Fruit fly (Drosophila melanogaster) whole organism, embryonic: ENCODE measurements around the gene Gyc89Da.
A peak's percentile ranks its signal among the peaks of the same experiment; 100 is the strongest.

ENCODE experiments used
- Abd-B ChIP-seq: fragments of 200-800 bp; sonication (Bioruptor generic); optimal IDR thresholded peaks from 2 replicates; lab custom pipeline; 2018; ENCODE audit warnings: missing biosample characterization, mild to moderate bottlenecking, missing genetic modification characterization, moderate library complexity
- Atf6 ChIP-seq: fragments of 200-800 bp; sonication (Bioruptor generic); IDR thresholded peaks from 2 replicates; pipeline ENCODE4 v1.3.6; 2022; ENCODE audit warnings: missing biosample characterization, missing genetic modification characterization
- CG10147 ChIP-seq: fragments of 200-800 bp; sonication (Bioruptor generic); optimal IDR thresholded peaks from 2 replicates; lab custom pipeline; 2019; ENCODE audit warnings: missing biosample characterization, mild to moderate bottlenecking, missing genetic modification characterization, moderate library complexity
- CG1024 ChIP-seq: fragments of 200-800 bp; sonication (Bioruptor generic); IDR thresholded peaks from 2 replicates; pipeline ENCODE4 v1.3.6; 2022; ENCODE audit warnings: missing biosample characterization, missing genetic modification characterization
- CG10366 ChIP-seq: fragments of 200-800 bp; sonication (Bioruptor generic); IDR thresholded peaks from 2 replicates; pipeline ENCODE4 v1.3.6; 2022; ENCODE audit warnings: missing biosample characterization, missing genetic modification characterization
- CG10565 ChIP-seq: fragments of 200-800 bp; sonication (Bioruptor generic); optimal IDR thresholded peaks from 3 replicates; lab custom pipeline; 2016; ENCODE audit warnings: missing biosample characterization, mild to moderate bottlenecking, missing genetic modification characterization
- CG12299 ChIP-seq: fragments of 200-800 bp; sonication (Bioruptor generic); optimal IDR thresholded peaks from 2 replicates; lab custom pipeline; 2018; ENCODE audit warnings: missing biosample characterization, mild to moderate bottlenecking, missing genetic modification characterization
- CG14050 ChIP-seq: fragments of 200-800 bp; sonication (Bioruptor generic); IDR thresholded peaks from 3 replicates; pipeline ENCODE4 v1.3.6; 2022; ENCODE audit warnings: missing biosample characterization, missing genetic modification characterization
- CG17186 ChIP-seq: fragments of 200-800 bp; sonication (Bioruptor generic); optimal IDR thresholded peaks from 3 replicates; lab custom pipeline; 2017; ENCODE audit warnings: missing biosample characterization, missing genetic modification reagents, missing genetic modification characterization
- CG17802 ChIP-seq: fragments of 200-800 bp; sonication (Bioruptor generic); optimal IDR thresholded peaks from 2 replicates; lab custom pipeline; 2018; ENCODE audit warnings: missing biosample characterization, mild to moderate bottlenecking, missing genetic modification characterization, moderate library complexity
- CG2129 ChIP-seq: fragments of 200-800 bp; sonication (Bioruptor generic); IDR thresholded peaks from 2 replicates; pipeline ENCODE4 v1.3.6; 2022; ENCODE audit warnings: missing biosample characterization, missing genetic modification characterization; ENCODE audit not compliant: partially characterized antibody
- CG2678 ChIP-seq: fragments of 200-800 bp; sonication (Bioruptor generic); optimal IDR thresholded peaks from 3 replicates; lab custom pipeline; 2019; ENCODE audit warnings: missing biosample characterization, mild to moderate bottlenecking, missing genetic modification characterization, moderate library complexity
- CG3065 ChIP-seq: fragments of 200-800 bp; sonication (Bioruptor generic); optimal IDR thresholded peaks from 2 replicates; lab custom pipeline; 2016; ENCODE audit warnings: missing biosample characterization, missing genetic modification characterization
- CG3281 ChIP-seq: fragments of 200-800 bp; sonication (Bioruptor generic); optimal IDR thresholded peaks from 3 replicates; lab custom pipeline; 2017; ENCODE audit warnings: missing biosample characterization, mild to moderate bottlenecking, missing genetic modification characterization
- CG3726 ChIP-seq: fragments of 200-800 bp; sonication (Bioruptor generic); IDR thresholded peaks from 3 replicates; pipeline ENCODE4, ENCODE4 v1.3.6; 2022; ENCODE audit warnings: missing biosample characterization, missing genetic modification characterization
- CG42726 ChIP-seq: fragments of 200-800 bp; sonication (Bioruptor generic); IDR thresholded peaks from 2 replicates; pipeline ENCODE4 v1.3.6; 2022; ENCODE audit warnings: missing biosample characterization, missing genetic modification characterization; ENCODE audit not compliant: partially characterized antibody
- CG4707 ChIP-seq: fragments of 200-800 bp; sonication (Bioruptor generic); optimal IDR thresholded peaks from 2 replicates; lab custom pipeline; 2018; ENCODE audit warnings: missing biosample characterization, mild to moderate bottlenecking, missing genetic modification characterization, moderate library complexity
- CG7928 ChIP-seq: fragments of 200-800 bp; sonication (Bioruptor generic); optimal IDR thresholded peaks from 2 replicates; lab custom pipeline; 2017; ENCODE audit warnings: missing biosample characterization, mild to moderate bottlenecking, missing genetic modification characterization
- CG9727 ChIP-seq: fragments of 200-800 bp; sonication (Bioruptor generic); optimal IDR thresholded peaks from 3 replicates; lab custom pipeline; 2017; ENCODE audit warnings: missing biosample characterization, mild to moderate bottlenecking, missing genetic modification characterization
- Camta ChIP-seq: fragments of 200-800 bp; sonication (Bioruptor generic); optimal IDR thresholded peaks from 2 replicates; lab custom pipeline; 2016; ENCODE audit warnings: missing biosample characterization, missing genetic modification characterization
- Dip2 ChIP-seq: fragments of 200-800 bp; sonication (Bioruptor generic); IDR thresholded peaks from 2 replicates; pipeline ENCODE4 v1.3.6; 2022; ENCODE audit warnings: missing biosample characterization, missing genetic modification characterization
- Dp ChIP-seq: fragments of 200-800 bp; sonication (Bioruptor generic); optimal IDR thresholded peaks from 2 replicates; lab custom pipeline; 2018; ENCODE audit warnings: missing biosample characterization, mild to moderate bottlenecking, missing genetic modification characterization, moderate library complexity
- ERR ChIP-seq: fragments of 200-800 bp; sonication (Bioruptor generic); optimal IDR thresholded peaks from 2 replicates; lab custom pipeline; 2016; ENCODE audit warnings: missing biosample characterization, missing genetic modification characterization
- Fer3 ChIP-seq: fragments of 200-800 bp; sonication (Bioruptor generic); optimal IDR thresholded peaks from 2 replicates; lab custom pipeline; 2018; ENCODE audit warnings: missing biosample characterization, mild to moderate bottlenecking, missing genetic modification characterization, moderate library complexity
- HLHmδ ChIP-seq: fragments of 200-800 bp; sonication (Bioruptor generic); optimal IDR thresholded peaks from 2 replicates; lab custom pipeline; 2018; ENCODE audit warnings: missing biosample characterization, mild to moderate bottlenecking, missing genetic modification characterization, moderate library complexity
- Jarid2 ChIP-seq: fragments of 200-800 bp; sonication (Bioruptor generic); optimal IDR thresholded peaks from 3 replicates; lab custom pipeline; 2017; ENCODE audit warnings: mild to moderate bottlenecking, missing biosample characterization, missing genetic modification reagents, missing genetic modification characterization
- MESR4 ChIP-seq: fragments of 200-800 bp; sonication (Bioruptor generic); optimal IDR thresholded peaks from 2 replicates; lab custom pipeline; 2018; ENCODE audit warnings: missing biosample characterization, mild to moderate bottlenecking, missing genetic modification characterization, moderate library complexity
- Meics ChIP-seq: fragments of 200-800 bp; sonication (Bioruptor generic); optimal IDR thresholded peaks from 2 replicates; lab custom pipeline; 2017; ENCODE audit warnings: missing biosample characterization, mild to moderate bottlenecking, missing genetic modification characterization
- NC2α ChIP-seq: fragments of 200-800 bp; sonication (Bioruptor generic); optimal IDR thresholded peaks from 2 replicates; lab custom pipeline; 2016; ENCODE audit warnings: missing biosample characterization, missing genetic modification characterization
- NfI ChIP-seq: fragments of 200-800 bp; sonication (Bioruptor generic); optimal IDR thresholded peaks from 3 replicates; lab custom pipeline; 2018; ENCODE audit warnings: missing biosample characterization, mild to moderate bottlenecking, missing genetic modification characterization, moderate library complexity
- ap ChIP-seq: fragments of 200-800 bp; sonication (Bioruptor generic); IDR thresholded peaks from 2 replicates; pipeline ENCODE4 v1.3.6; 2022; ENCODE audit warnings: missing biosample characterization, missing genetic modification characterization
- bigmax ChIP-seq: fragments of 200-800 bp; sonication (Bioruptor generic); optimal IDR thresholded peaks from 2 replicates; lab custom pipeline; 2018; ENCODE audit warnings: missing biosample characterization, mild to moderate bottlenecking, missing genetic modification characterization
- caup ChIP-seq: fragments of 200-800 bp; sonication (Bioruptor generic); optimal IDR thresholded peaks from 3 replicates; lab custom pipeline; 2017; ENCODE audit warnings: missing biosample characterization, mild to moderate bottlenecking, missing genetic modification characterization, moderate library complexity; ENCODE audit not compliant: severe bottlenecking
- danr ChIP-seq: fragments of 200-800 bp; sonication (Bioruptor generic); IDR thresholded peaks from 2 replicates; pipeline ENCODE4 v1.3.6; 2022; ENCODE audit warnings: missing biosample characterization, missing genetic modification characterization
- dimm ChIP-seq: fragments of 200-800 bp; sonication (Bioruptor generic); IDR thresholded peaks from 2 replicates; pipeline ENCODE4 v1.3.6; 2022; ENCODE audit warnings: missing biosample characterization, missing genetic modification characterization
- disco-r ChIP-seq: fragments of 200-800 bp; sonication (Bioruptor generic); optimal IDR thresholded peaks from 2 replicates; lab custom pipeline; 2016; ENCODE audit warnings: missing biosample characterization, missing genetic modification characterization
- dpn ChIP-seq, 2 experiments: fragments of 200-800 bp; sonication (Bioruptor generic); optimal IDR thresholded peaks; 3 replicates each; lab custom pipeline; 2016; ENCODE audit warnings: missing biosample characterization in 2 of 2, missing genetic modification characterization in 2 of 2
- exex ChIP-seq: fragments of 200-800 bp; sonication (Bioruptor generic); optimal IDR thresholded peaks from 4 replicates; lab custom pipeline; 2018; ENCODE audit warnings: missing biosample characterization, mild to moderate bottlenecking, missing genetic modification characterization, moderate library complexity
- grau ChIP-seq: fragments of 200-800 bp; optimal IDR thresholded peaks from 3 replicates; lab custom pipeline; 2019; ENCODE audit warnings: missing biosample characterization, mild to moderate bottlenecking, missing genetic modification characterization, moderate library complexity
- ham ChIP-seq: fragments of 200-800 bp; sonication (Bioruptor generic); IDR thresholded peaks from 2 replicates; pipeline ENCODE4 v1.3.6; 2022; ENCODE audit warnings: missing biosample characterization, missing genetic modification characterization
- hb ChIP-seq: fragments of 200-800 bp; sonication (Bioruptor generic); IDR thresholded peaks from 3 replicates; pipeline ENCODE4 v1.3.6; 2022; ENCODE audit warnings: missing biosample characterization, missing genetic modification characterization; ENCODE audit not compliant: partially characterized antibody
- jumu ChIP-seq: fragments of 200-800 bp; sonication (Bioruptor generic); optimal IDR thresholded peaks from 3 replicates; lab custom pipeline; 2016; ENCODE audit warnings: missing biosample characterization, missing genetic modification characterization
- lmd ChIP-seq: fragments of 200-800 bp; sonication (Bioruptor generic); IDR thresholded peaks from 2 replicates; pipeline ENCODE4 v1.3.6; 2022; ENCODE audit warnings: missing biosample characterization, missing genetic modification characterization
- odd ChIP-seq: fragments of 200-800 bp; sonication (Bioruptor generic); optimal IDR thresholded peaks from 2 replicates; lab custom pipeline; 2017; ENCODE audit warnings: missing biosample characterization, mild to moderate bottlenecking, missing genetic modification characterization
- slbo ChIP-seq: fragments of 200-800 bp; sonication (Bioruptor generic); IDR thresholded peaks from 2 replicates; pipeline ENCODE4 v1.3.6; 2022; ENCODE audit warnings: missing biosample characterization, missing genetic modification characterization
- so ChIP-seq: fragments of 200-800 bp; sonication (Bioruptor generic); IDR thresholded peaks from 3 replicates; pipeline ENCODE4 v1.3.6; 2022; ENCODE audit warnings: missing biosample characterization, missing genetic modification characterization
- stwl ChIP-seq: fragments of 200-800 bp; sonication (Bioruptor generic); optimal IDR thresholded peaks from 3 replicates; lab custom pipeline; 2018; ENCODE audit warnings: missing biosample characterization, mild to moderate bottlenecking, missing genetic modification characterization, moderate library complexity
- sug ChIP-seq: fragments of 200-800 bp; optimal IDR thresholded peaks from 2 replicates; lab custom pipeline; 2019; ENCODE audit warnings: missing biosample characterization, mild to moderate bottlenecking, missing genetic modification characterization, moderate library complexity
- z ChIP-seq: fragments of 200-800 bp; sonication (Bioruptor generic); IDR thresholded peaks from 3 replicates; pipeline ENCODE4 v1.3.6; 2022; ENCODE audit warnings: missing biosample characterization, missing genetic modification characterization
- zen ChIP-seq: fragments of 200-800 bp; sonication (Bioruptor generic); optimal IDR thresholded peaks from 3 replicates; lab custom pipeline; 2018; ENCODE audit warnings: missing biosample characterization, mild to moderate bottlenecking, missing genetic modification characterization, moderate library complexity
- zf30C ChIP-seq: fragments of 200-800 bp; sonication (Bioruptor generic); optimal IDR thresholded peaks from 3 replicates; lab custom pipeline; 2018; ENCODE audit warnings: missing biosample characterization, mild to moderate bottlenecking, missing genetic modification characterization

Gene Gyc89Da

dm6 chr3R:16510128-16510527 is 37.7 kb downstream of the Gyc89Da start (continued):
- no peak for TF ChIP-seq exex (tag; lab: Kevin White, UChicago)
- TF ChIP-seq CG12299 (tag; lab: Kevin White, UChicago): no peak
- TF ChIP-seq Jarid2: no peak
- no peak for TF ChIP-seq CG17802
- no peak for TF ChIP-seq ap
- TF ChIP-seq zen: no peak
- no peak for TF ChIP-seq Dip2
- TF ChIP-seq HLHmδ (GFP tag; lab: Kevin White, UChicago): no peak
- TF ChIP-seq CG17186 (GFP tag; lab: Kevin White, UChicago): no peak
- no peak for TF ChIP-seq CG3281
- peak; percentile 46 for TF ChIP-seq grau
- TF ChIP-seq CG2129 (GFP tag; lab: Robert Waterston, UW): no peak
- no peak for TF ChIP-seq Camta (GFP tag; lab: Kevin White, UChicago)
- TF ChIP-seq hb (GFP tag; lab: Robert Waterston, UW): no peak
- TF ChIP-seq CG10366 (GFP tag; lab: Robert Waterston, UW): no peak
- no peak for TF ChIP-seq Meics (GFP tag; lab: Kevin White, UChicago)
- no peak for TF ChIP-seq danr (GFP tag; lab: Robert Waterston, UW)
- TF ChIP-seq Dp: no peak
- no peak for TF ChIP-seq sug (tag; lab: Kevin White, UChicago)
- TF ChIP-seq CG7928: no peak
- no peak for TF ChIP-seq NC2α
- no peak for TF ChIP-seq CG10565 (GFP tag; lab: Kevin White, UChicago)
- TF ChIP-seq NfI (GFP tag; lab: Kevin White, UChicago): no peak
- no peak for TF ChIP-seq ham
- TF ChIP-seq zf30C (GFP tag; lab: Kevin White, UChicago): peak; percentile 41
- no peak for TF ChIP-seq CG14050 (GFP tag; lab: Robert Waterston, UW)
- no peak for TF ChIP-seq lmd (GFP tag; lab: Robert Waterston, UW)
- no peak for TF ChIP-seq caup (GFP tag; lab: Kevin White, UChicago)
- TF ChIP-seq CG3726 (GFP tag; lab: Robert Waterston, UW): no peak
- peak; percentile 18 for TF ChIP-seq CG10147 (GFP tag; lab: Kevin White, UChicago)
- no peak for TF ChIP-seq disco-r (GFP tag; lab: Kevin White, UChicago)
- TF ChIP-seq bigmax (GFP tag; lab: Kevin White, UChicago): no peak
- peak; percentile 40 for TF ChIP-seq Abd-B
- no peak for TF ChIP-seq Atf6 (GFP tag; lab: Robert Waterston, UW)
- no peak for TF ChIP-seq stwl (tag; lab: Kevin White, UChicago)
- TF ChIP-seq dimm (GFP tag; lab: Robert Waterston, UW): no peak
- TF ChIP-seq dpn (GFP tag; optimal IDR thresholded peaks at IDR 0.05; lab: Kevin White, UChicago): no peak
- TF ChIP-seq CG2678 (tag; lab: Kevin White, UChicago): peak; percentile 67
- TF ChIP-seq Fer3: peak; percentile 45
- TF ChIP-seq slbo: no peak; the same call in 1 of the 2 replicates
- TF ChIP-seq so (GFP tag; lab: Robert Waterston, UW): no peak
- TF ChIP-seq MESR4: no peak
- TF ChIP-seq CG9727 (GFP tag; lab: Kevin White, UChicago): peak; percentile 28
- TF ChIP-seq z (GFP tag; lab: Robert Waterston, UW): no peak
- no peak for TF ChIP-seq odd
- TF ChIP-seq ERR (GFP tag; lab: Kevin White, UChicago): no peak
- TF ChIP-seq CG4707 (GFP tag; lab: Kevin White, UChicago): no peak
- TF ChIP-seq jumu: no peak
- TF ChIP-seq CG1024: no peak
- no peak for TF ChIP-seq CG3065
- no peak for TF ChIP-seq CG42726 (GFP tag; lab: Robert Waterston, UW)
